Worm (Caenorhabditis elegans) whole organism, early embryonic: Measurements from ENCODE around the gene atad-3.

ENCODE experiments used
- ceh-13 ChIP-seq: fragments of 200-800 bp; sonication (Bioruptor generic); optimal IDR thresholded peaks from 2 replicates; lab custom pipeline; 2018; ENCODE audit warnings: mild to moderate bottlenecking, missing genetic modification characterization, missing compliant biosample characterization
- ets-7 ChIP-seq: sonication (generic microtip); optimal IDR thresholded peaks from 2 replicates; lab custom pipeline; 2016; ENCODE audit warnings: missing genotype, missing genetic modification characterization, missing compliant biosample characterization
- hmg-4 ChIP-seq: fragments of 200-800 bp; sonication (Bioruptor generic); optimal IDR thresholded peaks from 2 replicates; lab custom pipeline; 2018; ENCODE audit warnings: mild to moderate bottlenecking, missing genetic modification characterization, missing compliant biosample characterization
- hnd-1 ChIP-seq: sonication (generic microtip); optimal IDR thresholded peaks from 2 replicates; lab custom pipeline; 2016; ENCODE audit warnings: missing genetic modification characterization, missing compliant biosample characterization
- pes-1 ChIP-seq: fragments of 200-800 bp; sonication (Bioruptor generic); IDR thresholded peaks from 2 replicates; pipeline ENCODE4 v1.3.6; 2022; ENCODE audit warnings: missing genetic modification reagents, missing genetic modification characterization, missing compliant biosample characterization
- scrt-1 ChIP-seq: fragments of 200-800 bp; sonication (Bioruptor generic); IDR thresholded peaks from 2 replicates; pipeline ENCODE4 v1.3.6; 2022; ENCODE audit warnings: missing genetic modification characterization, missing compliant biosample characterization
- sea-1 ChIP-seq: fragments of 200-800 bp; sonication (Bioruptor generic); conservative IDR thresholded peaks from 2 replicates; pipeline ENCODE4 v1.3.6; 2022; ENCODE audit warnings: missing genetic modification characterization, missing compliant biosample characterization
- tbx-11 ChIP-seq: fragments of 200-800 bp; sonication (Bioruptor generic); IDR thresholded peaks from 2 replicates; pipeline ENCODE4 v1.3.6; 2022; ENCODE audit warnings: missing genetic modification characterization, missing compliant biosample characterization
- tbx-37 ChIP-seq: fragments of 200-800 bp; sonication (Bioruptor generic); conservative IDR thresholded peaks from 2 replicates; pipeline ENCODE4 v1.3.6; 2022; ENCODE audit warnings: missing genetic modification reagents, missing genetic modification characterization, missing compliant biosample characterization
- tra-4 ChIP-seq: sonication (generic microtip); optimal IDR thresholded peaks from 2 replicates; lab custom pipeline; 2017; ENCODE audit warnings: missing genetic modification characterization, missing compliant biosample characterization

DNA sequence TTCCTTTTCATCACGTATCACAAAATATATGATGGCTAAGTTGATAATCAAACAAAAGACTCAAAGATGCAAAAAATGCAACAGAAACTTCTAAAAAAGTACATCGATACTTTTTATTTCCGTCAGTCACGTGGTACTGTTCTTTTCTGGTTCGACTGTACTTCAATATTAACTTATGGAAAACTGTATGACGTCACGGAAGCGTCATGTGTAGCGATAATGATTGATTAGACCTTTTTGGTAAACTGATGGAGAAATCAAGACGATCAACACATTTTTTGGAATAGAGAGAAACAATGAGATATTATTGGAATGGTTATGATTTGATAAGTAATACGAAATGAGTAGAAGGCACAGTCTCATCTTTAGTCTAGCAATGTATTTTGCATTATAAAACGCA, 45.5 kb downstream of the atad-3 start:
- TF ChIP-seq hmg-4 (GFP tag; lab: Kevin White, UChicago) (no peak), tbx-11 (no peak), tbx-37 (GFP tag; lab: Robert Waterston, UW) (no peak), ets-7 (tag; lab: Kevin White, UChicago) (no peak), sea-1 (GFP tag; lab: Robert Waterston, UW) (no peak), tra-4 (tag; lab: Kevin White, UChicago) (no peak), pes-1 (GFP tag; lab: Robert Waterston, UW) (no peak), scrt-1 (no peak), hnd-1 (tag; lab: Kevin White, UChicago) (no peak), ceh-13 (GFP tag; lab: Kevin White, UChicago) (no peak)
